Worm (Caenorhabditis elegans): ENCODE data around the gene srw-97.

The srw-97 gene

ce11 chrII:1672673-1673072, 3.9 kb upstream of the srw-97 start:
- no peak for TF ChIP-seq ceh-22 (tag; optimal IDR thresholded peaks at IDR 0.05)
- no peak for TF ChIP-seq hlh-30 (tag; optimal IDR thresholded peaks at IDR 0.05; ENCODE audit: insufficient read depth)
- TF ChIP-seq ahr-1 (tag; optimal IDR thresholded peaks at IDR 0.05) = no peak
- no peak for TF ChIP-seq C08G9.2 (tag; optimal IDR thresholded peaks at IDR 0.05)
- no peak for TF ChIP-seq ceh-30 (tag; optimal IDR thresholded peaks at IDR 0.05)
- TF ChIP-seq hlh-6 (tag; optimal IDR thresholded peaks at IDR 0.05) = no peak
- no peak for TF ChIP-seq ceh-31 (tag; optimal IDR thresholded peaks at IDR 0.05)

DNA sequence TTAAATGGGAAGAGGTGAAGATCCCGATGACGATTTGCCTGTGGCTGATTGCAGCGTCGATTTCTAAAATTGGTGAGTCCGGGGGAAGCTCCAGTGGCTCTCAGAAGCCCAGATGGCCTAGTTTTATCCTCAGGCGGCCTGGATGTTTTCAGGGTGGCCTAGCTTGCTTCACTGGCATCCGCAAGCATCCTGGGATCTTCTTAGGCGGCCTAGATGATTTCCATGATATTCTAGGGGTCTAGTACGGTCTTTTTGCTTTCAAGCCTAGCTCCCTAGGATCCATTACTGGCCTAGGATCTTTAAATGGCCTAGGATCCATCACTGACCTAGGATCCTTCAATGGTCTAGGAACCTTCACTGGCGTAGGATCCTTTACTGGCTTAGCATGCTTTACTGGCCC, 2.2 kb upstream of the srw-97 start:
- TF ChIP-seq hlh-8 (tag; optimal IDR thresholded peaks at IDR 0.05) (no peak), ahr-1 (tag; optimal IDR thresholded peaks at IDR 0.05) (no peak), fkh-6 (tag; optimal IDR thresholded peaks at IDR 0.05) (no peak), unc-55 (GFP tag; optimal IDR thresholded peaks at IDR 0.05) (no peak), lim-6 (tag; optimal IDR thresholded peaks at IDR 0.05) (no peak), ceh-34 (tag; optimal IDR thresholded peaks at IDR 0.05) (no peak), elt-4 (tag; optimal IDR thresholded peaks at IDR 0.05) (no peak), zip-5 (tag; optimal IDR thresholded peaks at IDR 0.05) (no peak), ceh-18 (tag; optimal IDR thresholded peaks at IDR 0.05) (no peak), pqm-1 (tag; optimal IDR thresholded peaks at IDR 0.05) (no peak), ceh-48 (tag; optimal IDR thresholded peaks at IDR 0.05) (no peak), sox-4 (tag; optimal IDR thresholded peaks at IDR 0.05) (no peak), ceh-6 (GFP tag; optimal IDR thresholded peaks at IDR 0.05) (no peak), ttx-3 (tag; optimal IDR thresholded peaks at IDR 0.05) (no peak), pat-9 (tag; optimal IDR thresholded peaks at IDR 0.05) (no peak), mec-3 (tag; optimal IDR thresholded peaks at IDR 0.05; ENCODE audit: borderline replicate concordance) (no peak), unc-86 (tag; optimal IDR thresholded peaks at IDR 0.05) (no peak)

- TF ChIP-seq ceh-30 (tag; optimal IDR thresholded peaks at IDR 0.05) = no peak
- no peak for TF ChIP-seq C08G9.2 (tag; optimal IDR thresholded peaks at IDR 0.05)
- no peak for TF ChIP-seq K02D7.2 (tag; optimal IDR thresholded peaks at IDR 0.05)
- no peak for TF ChIP-seq nfya-1 (tag; optimal IDR thresholded peaks at IDR 0.05)
- no peak for TF ChIP-seq pqm-1 (tag; optimal IDR thresholded peaks at IDR 0.05)
- TF ChIP-seq unc-55 (GFP tag; optimal IDR thresholded peaks at IDR 0.05) = no peak
- TF ChIP-seq che-1 (tag; optimal IDR thresholded peaks at IDR 0.05) = no peak
- no peak for TF ChIP-seq tbx-7 (tag; optimal IDR thresholded peaks at IDR 0.05)
- no peak for TF ChIP-seq pros-1 (tag; optimal IDR thresholded peaks at IDR 0.05)
- TF ChIP-seq ceh-22 (tag; optimal IDR thresholded peaks at IDR 0.05) = no peak
- no peak for TF ChIP-seq ceh-45 (GFP tag; IDR thresholded peaks at IDR 0.05)
- TF ChIP-seq ztf-16 (tag; optimal IDR thresholded peaks at IDR 0.05) = no peak
- TF ChIP-seq F13H6.1 (tag; optimal IDR thresholded peaks at IDR 0.05) = no peak
- no peak for TF ChIP-seq ceh-31 (tag; optimal IDR thresholded peaks at IDR 0.05)
- TF ChIP-seq ceh-6 (GFP tag; optimal IDR thresholded peaks at IDR 0.05) = no peak
- TF ChIP-seq hlh-15 (tag; optimal IDR thresholded peaks at IDR 0.05) = no peak
- no peak for TF ChIP-seq sox-4 (tag; optimal IDR thresholded peaks at IDR 0.05)
- no peak for TF ChIP-seq nhr-232 (tag; optimal IDR thresholded peaks at IDR 0.05)
- TF ChIP-seq dmd-4 (tag; optimal IDR thresholded peaks at IDR 0.05; ENCODE audit: borderline replicate concordance) = no peak
These were observed 1.6 kb upstream of the srw-97 start, which contains the start of gene nhx-6 for ce11 chrII:1670260-1670879. nhx-6 (plus strand) TSS chrII:1670829.

DNA sequence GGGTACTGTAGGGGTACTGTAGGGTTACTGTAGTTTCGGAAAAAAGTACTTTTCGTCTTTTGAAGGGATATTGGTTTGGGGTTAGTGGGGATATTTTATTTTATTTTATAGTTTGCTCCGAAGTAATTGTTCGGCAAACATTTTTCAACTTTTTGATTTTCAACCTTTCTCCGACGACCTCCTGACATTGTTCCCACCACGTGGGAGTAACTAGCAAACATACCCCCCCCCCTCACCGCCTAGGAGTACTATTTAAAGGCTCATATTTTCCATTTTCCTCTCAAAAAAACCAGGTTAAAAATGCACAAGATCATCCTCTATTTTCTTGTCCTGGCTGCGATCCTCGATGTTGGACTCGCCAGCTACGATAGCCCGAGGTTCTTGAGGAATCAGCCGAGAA, 2.8 kb downstream of the srw-97 start, which contains the start of gene srlf-29:
Gene srlf-29 (plus strand): TSS at position 301 of the 400 bp plus-strand sequence.
- no peak for TF ChIP-seq dve-1 (tag; optimal IDR thresholded peaks at IDR 0.05)
- TF ChIP-seq ceh-6 (GFP tag; optimal IDR thresholded peaks at IDR 0.05) = no peak
- TF ChIP-seq pha-4 (tag; optimal IDR thresholded peaks at IDR 0.05) = no peak

All from whole organism, late embryonic.